Worm (Caenorhabditis elegans): ENCODE measurements around the gene srx-98.

Gene srx-98

ce11 chrII:3675176-3675575 lies 4.3 kb upstream of the srx-98 start, which contains the start of gene F19B10.2:
Gene F19B10.2 (plus strand): TSS chrII:3675476.
- no peak for TF ChIP-seq lin-35 (GFP tag; optimal IDR thresholded peaks at IDR 0.05)
- TF ChIP-seq tlf-1 (GFP tag; optimal IDR thresholded peaks at IDR 0.05), result no peak
- TF ChIP-seq ama-1 (optimal IDR thresholded peaks at IDR 0.05), result no peak
- no peak for TF ChIP-seq ama-1 (GFP tag; optimal IDR thresholded peaks at IDR 0.05)
- TF ChIP-seq atf-7 (tag; optimal IDR thresholded peaks at IDR 0.05), result no peak
- TF ChIP-seq dox-1 (GFP tag; IDR thresholded peaks at IDR 0.05), result no peak
- no peak for TF ChIP-seq ztf-6 (GFP tag; IDR thresholded peaks at IDR 0.05)
- TF ChIP-seq attf-3 (GFP tag; conservative IDR thresholded peaks at IDR 0.05), result no peak
- no peak for TF ChIP-seq tbx-9 (tag; optimal IDR thresholded peaks at IDR 0.05; ENCODE audit: borderline replicate concordance)
- TF ChIP-seq aptf-2 (GFP tag; conservative IDR thresholded peaks at IDR 0.05), result no peak
- no peak for TF ChIP-seq nhr-80 (tag; optimal IDR thresholded peaks at IDR 0.05)
- no peak for TF ChIP-seq K12H6.12 (tag; optimal IDR thresholded peaks at IDR 0.05)
- TF ChIP-seq C17E4.6 (GFP tag; IDR thresholded peaks at IDR 0.05), result no peak
- TF ChIP-seq xnd-1 (tag; optimal IDR thresholded peaks at IDR 0.05), result no peak
- TF ChIP-seq him-1 (tag; optimal IDR thresholded peaks at IDR 0.05), result no peak

- no peak for TF ChIP-seq F22D6.2 (tag; optimal IDR thresholded peaks at IDR 0.05)
- no peak for TF ChIP-seq fkh-3 (tag; optimal IDR thresholded peaks at IDR 0.05)
- no peak for TF ChIP-seq egl-44 (GFP tag; IDR thresholded peaks at IDR 0.05)
- no peak for TF ChIP-seq nhr-179 (tag; optimal IDR thresholded peaks at IDR 0.05)
- no peak for TF ChIP-seq dox-1 (GFP tag; IDR thresholded peaks at IDR 0.05)
Observed at ce11 chrII:3673493-3673892, 2.6 kb upstream of the srx-98 start, which contains the start of gene sea-1. Gene sea-1 (minus strand): TSS chrII:3673593.

ce11 chrII:3669315-3669714 lies 1.5 kb downstream of the srx-98 start, which contains the start of gene srx-97:
Gene srx-97 (minus strand): TSS chrII:3669415.
- TF ChIP-seq zfh-2 (GFP tag; conservative IDR thresholded peaks at IDR 0.05) (no peak), efl-1 (GFP tag; optimal IDR thresholded peaks at IDR 0.05) (no peak), lin-35 (GFP tag; optimal IDR thresholded peaks at IDR 0.05) (no peak), T07F8.4 (tag; optimal IDR thresholded peaks at IDR 0.05) (no peak), B0336.3 (GFP tag; IDR thresholded peaks at IDR 0.05) (no peak), somi-1 (GFP tag; optimal IDR thresholded peaks at IDR 0.05) (no peak), mcd-1 (GFP tag; IDR thresholded peaks at IDR 0.05) (no peak), F33H1.4 (GFP tag; IDR thresholded peaks at IDR 0.05) (no peak), ceh-100 (GFP tag; IDR thresholded peaks at IDR 0.05) (no peak), madf-10 (tag; optimal IDR thresholded peaks at IDR 0.05) (no peak), B0035.1 (tag; optimal IDR thresholded peaks at IDR 0.05) (no peak), K12H6.12 (tag; optimal IDR thresholded peaks at IDR 0.05) (no peak), hlh-12 (tag; optimal IDR thresholded peaks at IDR 0.05) (no peak), nfyb-1 (GFP tag; IDR thresholded peaks at IDR 0.05) (no peak), lsy-27 (tag; optimal IDR thresholded peaks at IDR 0.05; ENCODE audit: borderline replicate concordance, insufficient read depth) (no peak), snpc-1.1 (tag; optimal IDR thresholded peaks at IDR 0.05; ENCODE audit: insufficient read depth) (no peak), pha-4 (tag; optimal IDR thresholded peaks at IDR 0.05) (no peak)

- no peak for TF ChIP-seq nhr-27 (tag; optimal IDR thresholded peaks at IDR 0.05)
- TF ChIP-seq nfyb-1 (GFP tag; IDR thresholded peaks at IDR 0.05), result 0 out of 2 replicates have a peak, but pooled peaks have one; percentile 50
Observed at ce11 chrII:3665181-3665580, 5.7 kb downstream of the srx-98 start.
